Worm (Caenorhabditis elegans) whole organism, L1 larva: ENCODE results near the gene sip-1.

ENCODE experiments used
- C16A3.4 ChIP-seq: fragments of 150-350 bp; optimal IDR thresholded peaks from 2 replicates; lab custom pipeline; 2014; ENCODE audit warnings: missing biosample characterization, missing genetic modification characterization
- C34B4.2 ChIP-seq: sonication (generic microtip); optimal IDR thresholded peaks from 2 replicates; lab custom pipeline; 2017; ENCODE audit warnings: mild to moderate bottlenecking, missing genetic modification characterization, missing compliant biosample characterization
- alr-1 ChIP-seq: fragments of 200-800 bp; sonication (Bioruptor generic); optimal IDR thresholded peaks from 2 replicates; lab custom pipeline; 2018; ENCODE audit warnings: borderline replicate concordance, mild to moderate bottlenecking, missing genetic modification characterization, missing compliant biosample characterization
- aly-2 ChIP-seq: fragments of 150-350 bp; optimal IDR thresholded peaks from 2 replicates; lab custom pipeline; 2014; ENCODE audit warnings: missing biosample characterization, missing genetic modification characterization
- ama-1 ChIP-seq: fragments of 150-350 bp; optimal IDR thresholded peaks from 2 replicates; lab custom pipeline; 2014
- blmp-1 ChIP-seq: fragments of 150-350 bp; optimal IDR thresholded peaks from 2 replicates; lab custom pipeline; 2014; ENCODE audit warnings: missing biosample characterization, missing genetic modification characterization
- ceh-8 ChIP-seq: fragments of 200-800 bp; sonication (Bioruptor generic); optimal IDR thresholded peaks from 2 replicates; lab custom pipeline; 2018; ENCODE audit warnings: mild to moderate bottlenecking, missing genetic modification characterization, moderate library complexity, missing compliant biosample characterization
- ceh-82 ChIP-seq, 3 experiments: fragments of 150-350 bp in 1 of 3; sonication (generic microtip) in 2 of 3; optimal IDR thresholded peaks; 2 replicates each; lab custom pipeline; 2014 to 2017; ENCODE audit warnings: missing biosample characterization in 3 of 3, missing genetic modification characterization in 3 of 3
- ceh-88 ChIP-seq: fragments of 200-800 bp; sonication (Bioruptor generic); IDR thresholded peaks from 2 replicates; pipeline ENCODE4 v1.3.6; 2022; ENCODE audit warnings: missing genetic modification characterization, missing compliant biosample characterization
- ceh-90 ChIP-seq: sonication (generic microtip); optimal IDR thresholded peaks from 2 replicates; lab custom pipeline; 2016; ENCODE audit warnings: missing genetic modification characterization, missing compliant biosample characterization
- efl-1 ChIP-seq, 4 experiments: fragments of 150-350 bp; optimal IDR thresholded peaks in 3 of 4; peaks in 1 of 4; 1 replicate in 1 of 4; 2 replicates in 3 of 4; lab custom pipeline; 2014; ENCODE audit warnings: missing biosample characterization in 2 of 4, missing genetic modification characterization in 2 of 4, missing genetic modification reagents in 2 of 4
- efl-3 ChIP-seq: fragments of 200-800 bp; sonication (Bioruptor generic); optimal IDR thresholded peaks from 2 replicates; lab custom pipeline; 2018; ENCODE audit warnings: mild to moderate bottlenecking, missing genetic modification characterization, missing compliant biosample characterization
- elt-2 ChIP-seq: sonication (generic microtip); optimal IDR thresholded peaks from 2 replicates; lab custom pipeline; 2016; ENCODE audit warnings: missing genetic modification characterization, mild to moderate bottlenecking, inconsistent platforms, missing compliant biosample characterization, missing genetic modification reagents
- elt-3 ChIP-seq, 6 experiments: fragments of 150-350 bp in 1 of 6; sonication (generic microtip); optimal IDR thresholded peaks; 2 replicates each; lab custom pipeline; 2017 to 2018; ENCODE audit warnings: missing biosample characterization in 6 of 6, missing genetic modification characterization in 6 of 6, inconsistent platforms in 1 of 6
- ets-5 ChIP-seq: fragments of 200-800 bp; sonication (Bioruptor generic); IDR thresholded peaks from 2 replicates; pipeline ENCODE4 v1.3.6; 2022; ENCODE audit warnings: missing genetic modification characterization, missing compliant biosample characterization
- fkh-4 ChIP-seq: sonication (generic microtip); optimal IDR thresholded peaks from 2 replicates; lab custom pipeline; 2016; ENCODE audit warnings: missing compliant biosample characterization, missing genetic modification characterization, borderline replicate concordance
- fos-1 ChIP-seq: fragments of 150-350 bp; optimal IDR thresholded peaks from 2 replicates; lab custom pipeline; 2014; ENCODE audit warnings: missing biosample characterization, missing genetic modification characterization
- grh-1 ChIP-seq: fragments of 200-800 bp; sonication (Bioruptor generic); IDR thresholded peaks from 2 replicates; pipeline ENCODE4 v1.3.6; 2022; ENCODE audit warnings: missing genetic modification reagents, missing genetic modification characterization, missing compliant biosample characterization
- hlh-17 ChIP-seq: fragments of 200-800 bp; sonication (Bioruptor generic); optimal IDR thresholded peaks from 2 replicates; lab custom pipeline; 2018; ENCODE audit warnings: missing genetic modification characterization, mild to moderate bottlenecking, missing compliant biosample characterization, moderate library complexity, borderline replicate concordance
- hlh-4 ChIP-seq: sonication (generic microtip); optimal IDR thresholded peaks from 2 replicates; lab custom pipeline; 2016; ENCODE audit warnings: mild to moderate bottlenecking, missing genetic modification characterization, missing compliant biosample characterization
- jun-1 ChIP-seq: fragments of 150-350 bp; optimal IDR thresholded peaks from 2 replicates; lab custom pipeline; 2014; ENCODE audit warnings: missing biosample characterization, missing genetic modification reagents, missing genetic modification characterization
- lin-13 ChIP-seq: fragments of 150-350 bp; optimal IDR thresholded peaks from 2 replicates; lab custom pipeline; 2014; ENCODE audit warnings: missing biosample characterization, missing genetic modification reagents, missing genetic modification characterization
- lin-14 ChIP-seq: fragments of 200-800 bp; sonication (Bioruptor generic); optimal IDR thresholded peaks from 2 replicates; lab custom pipeline; 2018; ENCODE audit warnings: mild to moderate bottlenecking, missing genetic modification characterization, moderate library complexity, missing compliant biosample characterization
- lin-35 ChIP-seq, 2 experiments: fragments of 150-350 bp; optimal IDR thresholded peaks; 2 replicates each; lab custom pipeline; 2014; ENCODE audit warnings: missing biosample characterization in 2 of 2, missing genetic modification characterization in 2 of 2, missing genetic modification reagents in 2 of 2
- lin-39 ChIP-seq: fragments of 150-350 bp; optimal IDR thresholded peaks from 2 replicates; lab custom pipeline; 2014; ENCODE audit warnings: missing biosample characterization, missing genetic modification reagents, missing genetic modification characterization
- lir-3 ChIP-seq: sonication (generic microtip); optimal IDR thresholded peaks from 2 replicates; lab custom pipeline; 2016; ENCODE audit warnings: mild to moderate bottlenecking, missing genetic modification characterization, moderate library complexity, missing compliant biosample characterization; ENCODE audit not compliant: poor library complexity
- mef-2 ChIP-seq: fragments of 150-350 bp; optimal IDR thresholded peaks from 2 replicates; lab custom pipeline; 2014; ENCODE audit warnings: missing biosample characterization, missing genetic modification characterization
- nhr-11 ChIP-seq: fragments of 150-350 bp; optimal IDR thresholded peaks from 2 replicates; lab custom pipeline; 2014; ENCODE audit warnings: missing biosample characterization, missing genetic modification characterization
- nhr-12 ChIP-seq: sonication (generic microtip); optimal IDR thresholded peaks from 2 replicates; lab custom pipeline; 2017; ENCODE audit warnings: missing biosample characterization, missing genetic modification characterization
- nhr-19 ChIP-seq: fragments of 200-800 bp; sonication (Bioruptor generic); conservative IDR thresholded peaks from 2 replicates; pipeline ENCODE4 v1.3.6; 2022; ENCODE audit warnings: missing genetic modification characterization, missing compliant biosample characterization
- nhr-20 ChIP-seq: sonication (generic microtip); optimal IDR thresholded peaks from 2 replicates; lab custom pipeline; 2016; ENCODE audit warnings: mild to moderate bottlenecking, missing genetic modification characterization, missing compliant biosample characterization
- nhr-28 ChIP-seq: fragments of 150-350 bp; optimal IDR thresholded peaks from 2 replicates; lab custom pipeline; 2014; ENCODE audit warnings: missing biosample characterization, missing genetic modification characterization
- nhr-47 ChIP-seq: sonication (generic microtip); optimal IDR thresholded peaks from 2 replicates; lab custom pipeline; 2016; ENCODE audit warnings: mild to moderate bottlenecking, missing genetic modification characterization, moderate library complexity, missing compliant biosample characterization
- nhr-71 ChIP-seq: sonication (generic microtip); optimal IDR thresholded peaks from 2 replicates; lab custom pipeline; 2016; ENCODE audit warnings: mild to moderate bottlenecking, missing genetic modification characterization, moderate library complexity, missing compliant biosample characterization
- nhr-76 ChIP-seq: sonication (generic microtip); optimal IDR thresholded peaks from 2 replicates; lab custom pipeline; 2017; ENCODE audit warnings: missing biosample characterization, missing genetic modification characterization
- nhr-77 ChIP-seq: fragments of 150-350 bp; optimal IDR thresholded peaks from 2 replicates; lab custom pipeline; 2014; ENCODE audit warnings: missing biosample characterization, missing genetic modification characterization
- nhr-85 ChIP-seq: sonication (generic microtip); peaks from one replicate; lab custom pipeline; 2016; ENCODE audit warnings: missing genetic modification characterization, inconsistent platforms, missing compliant biosample characterization
- pax-3 ChIP-seq: fragments of 200-800 bp; sonication (Bioruptor generic); optimal IDR thresholded peaks from 2 replicates; lab custom pipeline; 2018; ENCODE audit warnings: mild to moderate bottlenecking, missing genetic modification characterization, moderate library complexity, missing compliant biosample characterization
- rnt-1 ChIP-seq: sonication (generic microtip); optimal IDR thresholded peaks from 2 replicates; lab custom pipeline; 2016; ENCODE audit warnings: mild to moderate bottlenecking, missing genetic modification characterization, moderate library complexity, missing compliant biosample characterization
- skn-1 ChIP-seq: fragments of 150-350 bp; optimal IDR thresholded peaks from 2 replicates; lab custom pipeline; 2014; ENCODE audit warnings: missing biosample characterization, missing genetic modification characterization
- snpc-4 ChIP-seq: fragments of 150-350 bp; optimal IDR thresholded peaks from 2 replicates; lab custom pipeline; 2014; ENCODE audit warnings: missing biosample characterization, missing genetic modification characterization
- sox-4 ChIP-seq: sonication (generic microtip); optimal IDR thresholded peaks from 2 replicates; lab custom pipeline; 2016; ENCODE audit warnings: missing genetic modification characterization, missing compliant biosample characterization
- sptf-1 ChIP-seq: fragments of 150-350 bp; optimal IDR thresholded peaks from 2 replicates; lab custom pipeline; 2014; ENCODE audit warnings: missing biosample characterization, missing genetic modification characterization
- swsn-7 ChIP-seq: sonication (generic microtip); optimal IDR thresholded peaks from 2 replicates; lab custom pipeline; 2016; ENCODE audit warnings: missing genetic modification characterization, missing compliant biosample characterization
- tbx-2 ChIP-seq: sonication (generic microtip); optimal IDR thresholded peaks from 2 replicates; lab custom pipeline; 2016; ENCODE audit warnings: missing genetic modification characterization, missing compliant biosample characterization
- unc-130 ChIP-seq: fragments of 150-350 bp; optimal IDR thresholded peaks from 2 replicates; lab custom pipeline; 2017; ENCODE audit warnings: missing biosample characterization, missing genetic modification characterization, inconsistent platforms
- zip-4 ChIP-seq: fragments of 200-800 bp; sonication (Bioruptor generic); optimal IDR thresholded peaks from 2 replicates; lab custom pipeline; 2018; ENCODE audit warnings: mild to moderate bottlenecking, missing genetic modification characterization, moderate library complexity, missing compliant biosample characterization
- ztf-11 ChIP-seq, 2 experiments: sonication (generic microtip); optimal IDR thresholded peaks; 2 replicates each; lab custom pipeline; 2016 to 2017; ENCODE audit warnings: missing genetic modification characterization in 2 of 2, missing biosample characterization in 1 of 2, missing compliant biosample characterization in 1 of 2

Gene sip-1

DNA sequence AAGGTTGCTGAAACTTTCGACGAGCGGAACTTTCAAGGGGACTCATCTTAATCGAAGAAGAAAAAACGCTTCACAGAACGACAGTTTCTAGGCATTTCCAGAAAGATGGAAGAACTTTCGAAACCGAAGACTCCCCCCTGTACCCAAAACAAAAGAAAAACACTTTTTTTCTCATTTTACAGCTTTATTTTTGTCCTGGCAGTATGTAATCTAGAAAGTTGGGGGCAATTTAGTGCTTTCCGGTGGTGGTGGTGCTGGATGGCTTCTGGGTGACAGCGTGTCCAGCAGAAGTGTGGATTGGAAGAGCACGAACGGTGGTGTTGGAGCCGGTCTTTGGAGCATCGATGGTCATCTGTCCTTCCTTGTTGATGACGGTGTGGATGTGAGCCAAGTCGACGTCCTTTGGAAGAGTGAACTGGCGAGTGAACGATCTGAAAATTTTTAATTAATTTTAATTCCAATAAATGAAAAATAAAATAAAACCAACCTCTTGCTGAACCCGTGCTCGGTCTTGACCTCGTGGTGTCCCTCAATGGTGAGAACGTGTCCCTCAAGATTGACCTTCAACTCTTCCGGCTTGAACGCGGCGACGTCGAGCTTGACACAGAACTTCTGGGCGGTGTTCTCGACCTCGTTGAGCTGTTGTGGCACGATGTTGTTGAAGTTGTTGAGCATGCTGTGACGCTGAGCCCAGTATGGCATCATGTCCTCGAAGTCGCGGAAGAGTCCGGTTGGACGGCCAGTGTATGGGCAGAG is 480 bp downstream of the sip-1 start:
- TF ChIP-seq efl-1 (optimal IDR thresholded peaks at IDR 0.05; lab: Kevin White, UChicago): no peak
- peak in 1 of 2 experiments; percentile 1 for TF ChIP-seq efl-1 (GFP tag; optimal IDR thresholded peaks at IDR 0.05 in 1 of 2; lab: Kevin White, UChicago)
- no peak for TF ChIP-seq lin-35 (GFP tag; optimal IDR thresholded peaks at IDR 0.05; lab: Kevin White, UChicago)
- no peak for TF ChIP-seq ceh-90 (tag; lab: Kevin White, UChicago)
- TF ChIP-seq lir-3: no peak
- TF ChIP-seq tbx-2 (tag; lab: Kevin White, UChicago): no peak
- no peak for TF ChIP-seq hlh-17 (GFP tag; lab: Kevin White, UChicago)
- TF ChIP-seq, all 84 proteins: peak for 1

DNA sequence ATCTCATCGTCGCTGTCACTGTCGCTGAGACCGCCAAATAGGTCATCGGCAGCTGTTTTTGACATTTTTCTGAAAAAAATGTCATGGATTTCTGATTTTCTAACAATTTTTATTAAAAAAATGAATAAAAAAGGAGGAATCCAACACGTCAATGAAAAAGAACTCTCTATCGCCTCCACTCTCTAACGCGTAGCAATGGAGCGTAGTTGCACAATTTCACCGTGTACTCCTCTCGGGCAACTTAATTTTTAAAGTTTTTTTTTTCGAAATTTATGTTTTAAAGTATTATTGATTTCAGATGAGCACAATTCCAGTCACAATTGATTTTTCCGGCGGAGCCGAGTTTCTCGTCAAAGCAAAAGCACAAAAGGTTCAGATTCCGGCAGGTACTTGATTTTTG is 1.4 kb downstream of the sip-1 start, which contains the start of the genes taf-11.3 and urm-1:
taf-11.3 (minus strand) TSS at position 69 of the 400 bp plus-strand sequence.
urm-1 (plus strand) TSS at position 299 of the 400 bp plus-strand sequence.
- TF ChIP-seq rnt-1 (tag; lab: Kevin White, UChicago): peak; percentile 84
- TF ChIP-seq nhr-19: peak; percentile 81
- no peak for TF ChIP-seq fkh-4 (tag; lab: Kevin White, UChicago)
- TF ChIP-seq grh-1: no peak
- peak; percentile 80 to 86 for TF ChIP-seq efl-1 (optimal IDR thresholded peaks at IDR 0.05; lab: Kevin White, UChicago)
- peak; percentile 82 to 97 for TF ChIP-seq efl-1 (GFP tag; optimal IDR thresholded peaks at IDR 0.05 in 1 of 2; lab: Kevin White, UChicago)
- TF ChIP-seq ama-1 (lab: Kevin White, UChicago): no peak
- TF ChIP-seq ceh-82 (tag; optimal IDR thresholded peaks at IDR 0.05; lab: Kevin White, UChicago): peak; percentile 84 to 90 (median 87)
- no peak for TF ChIP-seq efl-3
- TF ChIP-seq sptf-1 (tag; lab: Kevin White, UChicago): no peak
- no peak for TF ChIP-seq ceh-8
- no peak for TF ChIP-seq alr-1 (tag; lab: Kevin White, UChicago)
- peak; percentile 1 for TF ChIP-seq aly-2 (tag; lab: Kevin White, UChicago)
- TF ChIP-seq ztf-11 (tag; optimal IDR thresholded peaks at IDR 0.05; lab: Kevin White, UChicago): peak in 1 of 2 experiments; percentile 67
- peak; percentile 84 for TF ChIP-seq blmp-1 (tag; lab: Kevin White, UChicago)
- no peak for TF ChIP-seq lin-14 (GFP tag; lab: Kevin White, UChicago)
- no peak for TF ChIP-seq C34B4.2 (tag; lab: Kevin White, UChicago)
- TF ChIP-seq lin-39: no peak
- TF ChIP-seq zip-4 (GFP tag; lab: Kevin White, UChicago): no peak
- no peak for TF ChIP-seq ceh-88 (GFP tag; lab: Robert Waterston, UW)
- TF ChIP-seq mef-2 (tag; lab: Kevin White, UChicago): peak; percentile 39
- TF ChIP-seq tbx-2 (tag; lab: Kevin White, UChicago): peak; percentile 84
- TF ChIP-seq nhr-47 (tag; lab: Kevin White, UChicago): peak; percentile 80
- peak; percentile 86 for TF ChIP-seq swsn-7
- peak; percentile 64 for TF ChIP-seq snpc-4 (tag; lab: Kevin White, UChicago)
- TF ChIP-seq nhr-85 (tag; lab: Kevin White, UChicago): peak; percentile 81
- peak; percentile 31 for TF ChIP-seq pax-3
- TF ChIP-seq nhr-11 (tag; lab: Kevin White, UChicago): no peak
- peak; percentile 84 for TF ChIP-seq nhr-20 (tag; lab: Kevin White, UChicago)
- TF ChIP-seq unc-130 (tag; lab: Kevin White, UChicago): peak; percentile 98
- TF ChIP-seq sox-4: peak; percentile 64
- TF ChIP-seq ceh-90 (tag; lab: Kevin White, UChicago): no peak
- no peak for TF ChIP-seq elt-2
- no peak for TF ChIP-seq nhr-76 (tag; lab: Kevin White, UChicago)
- TF ChIP-seq fos-1 (tag; lab: Kevin White, UChicago): peak; percentile 39
- peak in 2 of 6 experiments; percentile 47 to 88 for TF ChIP-seq elt-3 (tag; optimal IDR thresholded peaks at IDR 0.05; lab: Kevin White, UChicago)
- peak; percentile 88 for TF ChIP-seq nhr-71
- TF ChIP-seq nhr-77 (tag; lab: Kevin White, UChicago): peak; percentile 27
- no peak for TF ChIP-seq hlh-4 (tag; lab: Kevin White, UChicago)
- no peak for TF ChIP-seq lir-3
- TF ChIP-seq nhr-12 (tag; lab: Kevin White, UChicago): no peak
- peak; percentile 47 for TF ChIP-seq lin-13 (GFP tag; lab: Kevin White, UChicago)
- peak; percentile 89 for TF ChIP-seq C16A3.4 (tag; lab: Kevin White, UChicago)
- TF ChIP-seq ets-5 (GFP tag; lab: Robert Waterston, UW): no peak
- TF ChIP-seq nhr-28: no peak
- TF ChIP-seq jun-1 (tag; lab: Kevin White, UChicago): no peak
- peak; percentile 78 for TF ChIP-seq skn-1 (tag; lab: Kevin White, UChicago)
